Worm (Caenorhabditis elegans) whole organism, midembryonic: Measurements from ENCODE around the gene cpg-23.
"Not testable (repeated sequence)": the region's sequence is repeated elsewhere in the genome, so short reads cannot be mapped to it uniquely, and the experiment has no call there.

Experiments used
- T22C8.4 ChIP-seq: fragments of 200-800 bp; sonication (Bioruptor generic); IDR thresholded peaks from 2 replicates; pipeline ENCODE4 v1.3.6; 2022; ENCODE audit warnings: missing genetic modification characterization, missing compliant biosample characterization
- cog-1 ChIP-seq: sonication (generic microtip); optimal IDR thresholded peaks from 2 replicates; lab custom pipeline; 2016; ENCODE audit warnings: missing genetic modification characterization, missing compliant biosample characterization
- flt-1 ChIP-seq: fragments of 200-800 bp; sonication (Bioruptor generic); IDR thresholded peaks from 2 replicates; pipeline ENCODE4 v1.3.6; 2022; ENCODE audit warnings: missing genetic modification characterization, missing compliant biosample characterization
- klf-2 ChIP-seq: fragments of 200-800 bp; sonication (Bioruptor generic); conservative IDR thresholded peaks from 2 replicates; pipeline ENCODE4 v1.3.6; 2022; ENCODE audit warnings: missing genetic modification reagents, missing genetic modification characterization, missing compliant biosample characterization
- ref-1 ChIP-seq: fragments of 200-800 bp; sonication (Bioruptor generic); conservative IDR thresholded peaks from 2 replicates; pipeline ENCODE4 v1.3.6; 2022; ENCODE audit warnings: missing genetic modification reagents, missing genetic modification characterization, missing compliant biosample characterization
- ztf-23 ChIP-seq: fragments of 200-800 bp; sonication (Bioruptor generic); IDR thresholded peaks from 2 replicates; pipeline ENCODE4 v1.3.6; 2022; ENCODE audit warnings: missing genetic modification reagents, missing genetic modification characterization, missing compliant biosample characterization
- ztf-29 ChIP-seq: fragments of 200-800 bp; sonication (Bioruptor generic); IDR thresholded peaks from 2 replicates; pipeline ENCODE4 v1.3.6; 2022; ENCODE audit warnings: missing genetic modification reagents, missing genetic modification characterization, missing compliant biosample characterization

DNA sequence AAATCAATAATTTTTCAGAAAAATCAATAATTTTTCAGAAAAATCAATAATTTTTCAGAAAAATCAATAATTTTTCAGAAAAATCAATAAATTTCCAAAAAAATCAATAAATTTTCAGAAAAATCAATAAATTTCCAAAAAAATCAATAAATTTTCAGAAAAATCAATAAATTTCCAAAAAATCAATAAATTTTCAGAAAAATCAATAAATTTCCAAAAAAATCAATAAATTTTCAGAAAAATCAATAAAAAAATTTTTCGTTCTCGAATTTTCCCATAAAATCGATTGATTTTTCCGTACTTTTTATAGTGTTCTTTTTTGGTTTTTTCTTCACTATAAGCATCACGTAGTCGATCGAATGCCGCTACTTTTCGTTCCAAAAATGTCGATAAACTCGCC, 40.5 kb upstream of the cpg-23 start:
- TF ChIP-seq klf-2 (GFP tag; lab: Robert Waterston, UW); ref-1 (GFP tag; lab: Robert Waterston, UW); ztf-29 (GFP tag; lab: Robert Waterston, UW); ztf-23 (GFP tag; lab: Robert Waterston, UW); flt-1 (GFP tag; lab: Robert Waterston, UW); cog-1: not testable (repeated sequence)
- TF ChIP-seq T22C8.4 (GFP tag; lab: Robert Waterston, UW), result peak; percentile 98
